Fruit fly (Drosophila melanogaster): ENCODE results near the gene Pex19.

Gene Pex19

DNA sequence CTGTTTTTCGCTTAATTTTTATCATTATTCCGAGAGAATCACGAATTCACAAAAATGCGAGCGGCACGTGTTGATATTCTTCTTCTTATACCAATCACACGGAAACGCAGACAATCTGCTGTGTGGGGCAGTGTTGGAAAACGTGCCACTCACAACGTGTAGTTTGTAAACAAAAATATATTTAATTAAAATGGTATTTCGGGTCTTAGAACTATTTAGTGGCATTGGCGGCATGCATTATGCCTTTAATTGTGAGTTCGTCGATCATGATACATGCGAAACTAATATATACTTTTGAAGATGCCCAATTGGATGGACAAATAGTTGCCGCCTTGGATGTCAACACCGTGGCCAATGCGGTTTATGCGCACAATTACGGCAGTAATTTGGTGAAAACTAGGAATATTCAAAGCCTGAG lies 4.8 kb downstream of the Pex19 start, which contains the start of the genes CG6712 and Mt2 (continued):
- TF ChIP-seq ato (GFP tag; IDR thresholded peaks at IDR 0.05; ENCODE audit: partially characterized antibody) (no peak), kah (GFP tag; optimal IDR thresholded peaks at IDR 0.05) (no peak), nmo (GFP tag; optimal IDR thresholded peaks at IDR 0.05) (peak; percentile 5), CG9797 (GFP tag; optimal IDR thresholded peaks at IDR 0.05) (peak; percentile 10), chif (GFP tag; optimal IDR thresholded peaks at IDR 0.05) (no peak), CG6854 (GFP tag; optimal IDR thresholded peaks at IDR 0.05) (no peak), pzg (GFP tag; optimal IDR thresholded peaks at IDR 0.05) (peak; percentile 63), Kr (GFP tag; optimal IDR thresholded peaks at IDR 0.05) (no peak), oc (tag; optimal IDR thresholded peaks at IDR 0.05) (no peak), Dll (GFP tag; IDR thresholded peaks at IDR 0.05; ENCODE audit: partially characterized antibody) (no peak), Sin3A (optimal IDR thresholded peaks at IDR 0.05) (peak; percentile 43), CG6689 (GFP tag; IDR thresholded peaks at IDR 0.05) (no peak), Side (GFP tag; optimal IDR thresholded peaks at IDR 0.05) (no peak), Trl (optimal IDR thresholded peaks at IDR 0.05) (no peak), Trl (GFP tag; optimal IDR thresholded peaks at IDR 0.05) (no peak), CG17568 (GFP tag; optimal IDR thresholded peaks at IDR 0.05) (no peak), CG12299 (tag; optimal IDR thresholded peaks at IDR 0.05) (no peak), ems (GFP tag; optimal IDR thresholded peaks at IDR 0.05) (peak; percentile 20), CG7987 (GFP tag; optimal IDR thresholded peaks at IDR 0.05) (peak; percentile 5), mld (GFP tag; IDR thresholded peaks at IDR 0.05; ENCODE audit: partially characterized antibody) (no peak), amos (GFP tag; IDR thresholded peaks at IDR 0.05; ENCODE audit: partially characterized antibody) (no peak), HLH4C (GFP tag; IDR thresholded peaks at IDR 0.05; ENCODE audit: partially characterized antibody) (no peak), CG11723 (GFP tag; optimal IDR thresholded peaks at IDR 0.05) (no peak), CG8388 (GFP tag; optimal IDR thresholded peaks at IDR 0.05) (no peak), Nf-YB (GFP tag; optimal IDR thresholded peaks at IDR 0.05) (no peak), bcd (GFP tag; optimal IDR thresholded peaks at IDR 0.05) (no peak), klu (GFP tag; IDR thresholded peaks at IDR 0.05) (no peak), her (GFP tag; optimal IDR thresholded peaks at IDR 0.05) (no peak), Blimp-1 (GFP tag; optimal IDR thresholded peaks at IDR 0.05) (no peak), tin (GFP tag; optimal IDR thresholded peaks at IDR 0.05) (no peak), CG13287 (GFP tag; IDR thresholded peaks at IDR 0.05; ENCODE audit: partially characterized antibody) (no peak; the same call in 1 of the 2 replicates), Oli (tag; optimal IDR thresholded peaks at IDR 0.05) (no peak), CG10209 (GFP tag; optimal IDR thresholded peaks at IDR 0.05) (no peak), CG1603 (tag; optimal IDR thresholded peaks at IDR 0.05) (peak; percentile 26), disco-r (GFP tag; optimal IDR thresholded peaks at IDR 0.05) (no peak), Eip74EF (GFP tag; optimal IDR thresholded peaks at IDR 0.05) (no peak), H2.0 (GFP tag; IDR thresholded peaks at IDR 0.05) (no peak), jing (GFP tag; optimal IDR thresholded peaks at IDR 0.05) (no peak), ewg (GFP tag; optimal IDR thresholded peaks at IDR 0.05) (no peak), CG3838 (GFP tag; optimal IDR thresholded peaks at IDR 0.05) (no peak), CG8924 (tag; optimal IDR thresholded peaks at IDR 0.05) (no peak), MESR4 (GFP tag; optimal IDR thresholded peaks at IDR 0.05) (peak; percentile 71), CG16779 (GFP tag; IDR thresholded peaks at IDR 0.05) (no peak), Scr (GFP tag; IDR thresholded peaks at IDR 0.05; ENCODE audit: partially characterized antibody) (no peak), en (GFP tag; optimal IDR thresholded peaks at IDR 0.05) (no peak), dmrt11E (tag; optimal IDR thresholded peaks at IDR 0.05) (no peak), CG1792 (GFP tag; optimal IDR thresholded peaks at IDR 0.05) (no peak), CG31441 (GFP tag; IDR thresholded peaks at IDR 0.05) (no peak), sna (GFP tag; IDR thresholded peaks at IDR 0.05; ENCODE audit: partially characterized antibody) (no peak), CG8359 (GFP tag; optimal IDR thresholded peaks at IDR 0.05; ENCODE audit: borderline replicate concordance) (no peak)

Data from whole organism, embryonic.